Worm (Caenorhabditis elegans) whole organism, early embryonic: ENCODE measurements around the gene Y102A5C.36.

Experiments
- B0310.2 ChIP-seq: sonication (generic microtip); optimal IDR thresholded peaks from 2 replicates; lab custom pipeline; 2016; ENCODE audit warnings: mild to moderate bottlenecking, missing genetic modification characterization, missing compliant biosample characterization
- F13C5.2 ChIP-seq: sonication (generic microtip); optimal IDR thresholded peaks from 2 replicates; lab custom pipeline; 2017; ENCODE audit warnings: mild to moderate bottlenecking, missing genetic modification characterization, inconsistent platforms, missing compliant biosample characterization
- aly-1 ChIP-seq: sonication (generic microtip); optimal IDR thresholded peaks from 2 replicates; lab custom pipeline; 2016; ENCODE audit warnings: missing genetic modification characterization, missing compliant biosample characterization
- ama-1 ChIP-seq: fragments of 150-350 bp; optimal IDR thresholded peaks from 2 replicates; lab custom pipeline; 2014
- ceh-13 ChIP-seq: fragments of 200-800 bp; sonication (Bioruptor generic); optimal IDR thresholded peaks from 2 replicates; lab custom pipeline; 2018; ENCODE audit warnings: mild to moderate bottlenecking, missing genetic modification characterization, missing compliant biosample characterization
- ceh-36 ChIP-seq: sonication (generic microtip); optimal IDR thresholded peaks from 2 replicates; lab custom pipeline; 2016; ENCODE audit warnings: missing genetic modification characterization, inconsistent platforms, missing compliant biosample characterization
- ets-7 ChIP-seq: sonication (generic microtip); optimal IDR thresholded peaks from 2 replicates; lab custom pipeline; 2016; ENCODE audit warnings: missing genotype, missing genetic modification characterization, missing compliant biosample characterization
- flt-1 ChIP-seq: fragments of 200-800 bp; sonication (Bioruptor generic); IDR thresholded peaks from 2 replicates; pipeline ENCODE4 v1.3.6; 2022; ENCODE audit warnings: missing genetic modification characterization, missing compliant biosample characterization
- hmbx-1 ChIP-seq: sonication (generic microtip); optimal IDR thresholded peaks from 2 replicates; lab custom pipeline; 2016; ENCODE audit warnings: mild to moderate bottlenecking, missing genetic modification characterization, missing compliant biosample characterization
- hmg-4 ChIP-seq: fragments of 200-800 bp; sonication (Bioruptor generic); optimal IDR thresholded peaks from 2 replicates; lab custom pipeline; 2018; ENCODE audit warnings: mild to moderate bottlenecking, missing genetic modification characterization, missing compliant biosample characterization
- hnd-1 ChIP-seq: sonication (generic microtip); optimal IDR thresholded peaks from 2 replicates; lab custom pipeline; 2016; ENCODE audit warnings: missing genetic modification characterization, missing compliant biosample characterization
- pes-1 ChIP-seq: fragments of 200-800 bp; sonication (Bioruptor generic); IDR thresholded peaks from 2 replicates; pipeline ENCODE4 v1.3.6; 2022; ENCODE audit warnings: missing genetic modification reagents, missing genetic modification characterization, missing compliant biosample characterization
- scrt-1 ChIP-seq: fragments of 200-800 bp; sonication (Bioruptor generic); IDR thresholded peaks from 2 replicates; pipeline ENCODE4 v1.3.6; 2022; ENCODE audit warnings: missing genetic modification characterization, missing compliant biosample characterization
- sea-1 ChIP-seq: fragments of 200-800 bp; sonication (Bioruptor generic); conservative IDR thresholded peaks from 2 replicates; pipeline ENCODE4 v1.3.6; 2022; ENCODE audit warnings: missing genetic modification characterization, missing compliant biosample characterization
- tbx-11 ChIP-seq: fragments of 200-800 bp; sonication (Bioruptor generic); IDR thresholded peaks from 2 replicates; pipeline ENCODE4 v1.3.6; 2022; ENCODE audit warnings: missing genetic modification characterization, missing compliant biosample characterization
- tbx-37 ChIP-seq: fragments of 200-800 bp; sonication (Bioruptor generic); conservative IDR thresholded peaks from 2 replicates; pipeline ENCODE4 v1.3.6; 2022; ENCODE audit warnings: missing genetic modification reagents, missing genetic modification characterization, missing compliant biosample characterization
- tra-4 ChIP-seq: sonication (generic microtip); optimal IDR thresholded peaks from 2 replicates; lab custom pipeline; 2017; ENCODE audit warnings: missing genetic modification characterization, missing compliant biosample characterization

The Y102A5C.36 gene

ce11 chrV:16899355-16899754 lies 27.9 kb downstream of the Y102A5C.36 start, which contains the start of gene fbxa-45:
Gene fbxa-45, minus strand, starts transcription at chrV:16899455.
- TF ChIP-seq tbx-37 (GFP tag; lab: Robert Waterston, UW) = no peak
- TF ChIP-seq sea-1 (GFP tag; lab: Robert Waterston, UW) = no peak

ce11 chrV:16893440-16893839 lies 33.8 kb downstream of the Y102A5C.36 start, which contains the start of gene F09C6.15:
Gene F09C6.15, plus strand, starts transcription at chrV:16893740.
- no peak for TF ChIP-seq ama-1 (lab: Kevin White, UChicago)
- TF ChIP-seq sea-1 (GFP tag; lab: Robert Waterston, UW) = no peak
- TF ChIP-seq hmbx-1 (tag; lab: Kevin White, UChicago) = no peak
- no peak for TF ChIP-seq aly-1 (tag; lab: Kevin White, UChicago)
- TF ChIP-seq tbx-37 (GFP tag; lab: Robert Waterston, UW) = no peak
- no peak for TF ChIP-seq B0310.2
- no peak for TF ChIP-seq ets-7 (tag; lab: Kevin White, UChicago)

ce11 chrV:16888788-16889325 lies 38.4 kb downstream of the Y102A5C.36 start, which contains the start of the genes ifas-2 and fbxa-44:
Gene ifas-2, minus strand, starts transcription at chrV:16888888.
Gene fbxa-44, plus strand, starts transcription at chrV:16889275.
- TF ChIP-seq ceh-13 (GFP tag; lab: Kevin White, UChicago) (no peak), ama-1 (lab: Kevin White, UChicago) (no peak), F13C5.2 (tag; lab: Kevin White, UChicago) (no peak), hmbx-1 (tag; lab: Kevin White, UChicago) (no peak), tra-4 (tag; lab: Kevin White, UChicago) (no peak)

ce11 chrV:16884744-16885143 lies 42.5 kb downstream of the Y102A5C.36 start, which contains the start of gene F09C6.13:
Gene F09C6.13, plus strand, starts transcription at chrV:16885044.
- TF ChIP-seq pes-1 (GFP tag; lab: Robert Waterston, UW) (no peak), hnd-1 (tag; lab: Kevin White, UChicago) (no peak), ceh-36 (tag; lab: Kevin White, UChicago) (no peak), flt-1 (GFP tag; lab: Robert Waterston, UW) (no peak), ets-7 (tag; lab: Kevin White, UChicago) (no peak)

- TF ChIP-seq hnd-1 (tag; lab: Kevin White, UChicago) (no peak), tra-4 (tag; lab: Kevin White, UChicago) (no peak), B0310.2 (no peak), ceh-36 (tag; lab: Kevin White, UChicago) (no peak), tbx-37 (GFP tag; lab: Robert Waterston, UW) (no peak), sea-1 (GFP tag; lab: Robert Waterston, UW) (no peak), hmg-4 (no peak), tbx-11 (no peak), pes-1 (GFP tag; lab: Robert Waterston, UW) (no peak), ets-7 (tag; lab: Kevin White, UChicago) (no peak), F13C5.2 (tag; lab: Kevin White, UChicago) (no peak), hmbx-1 (tag; lab: Kevin White, UChicago) (no peak)
These were observed 44.9 kb downstream of the Y102A5C.36 start, which contains the start of the genes F09C6.11 and F09C6.12 for ce11 chrV:16882260-16882918. Gene F09C6.11, minus strand, starts transcription at chrV:16882310. Gene F09C6.12, plus strand, starts transcription at chrV:16882868.

ce11 chrV:16880679-16881078 lies 46.6 kb downstream of the Y102A5C.36 start, which contains the start of gene F09C6.14:
Gene F09C6.14, plus strand, starts transcription at chrV:16880979.
- no peak for TF ChIP-seq ets-7 (tag; lab: Kevin White, UChicago)
- TF ChIP-seq scrt-1 (GFP tag; lab: Robert Waterston, UW) = no peak
- TF ChIP-seq tbx-37 (GFP tag; lab: Robert Waterston, UW) = no peak
- no peak for TF ChIP-seq sea-1 (GFP tag; lab: Robert Waterston, UW)
- no peak for TF ChIP-seq B0310.2
- no peak for TF ChIP-seq tra-4 (tag; lab: Kevin White, UChicago)
- no peak for TF ChIP-seq flt-1 (GFP tag; lab: Robert Waterston, UW)
- TF ChIP-seq hnd-1 (tag; lab: Kevin White, UChicago) = no peak
- no peak for TF ChIP-seq pes-1 (GFP tag; lab: Robert Waterston, UW)
- no peak for TF ChIP-seq hmg-4
- TF ChIP-seq ama-1 (lab: Kevin White, UChicago) = no peak
- TF ChIP-seq aly-1 (tag; lab: Kevin White, UChicago) = no peak
- no peak for TF ChIP-seq ceh-36 (tag; lab: Kevin White, UChicago)
- TF ChIP-seq ceh-13 (GFP tag; lab: Kevin White, UChicago) = no peak
- TF ChIP-seq F13C5.2 (tag; lab: Kevin White, UChicago) = no peak
- TF ChIP-seq hmbx-1 (tag; lab: Kevin White, UChicago) = no peak
- TF ChIP-seq tbx-11 = no peak

ce11 chrV:16880054-16880453 lies 47.2 kb downstream of the Y102A5C.36 start, which contains the start of gene F09C6.3:
Gene F09C6.3, minus strand, starts transcription at chrV:16880154.
- TF ChIP-seq tra-4 (tag; lab: Kevin White, UChicago) (no peak), B0310.2 (no peak), tbx-11 (no peak), tbx-37 (GFP tag; lab: Robert Waterston, UW) (no peak), ets-7 (tag; lab: Kevin White, UChicago) (no peak), hnd-1 (tag; lab: Kevin White, UChicago) (no peak), flt-1 (GFP tag; lab: Robert Waterston, UW) (no peak), pes-1 (GFP tag; lab: Robert Waterston, UW) (no peak), sea-1 (GFP tag; lab: Robert Waterston, UW) (no peak), scrt-1 (GFP tag; lab: Robert Waterston, UW) (no peak), F13C5.2 (tag; lab: Kevin White, UChicago) (no peak), ceh-13 (GFP tag; lab: Kevin White, UChicago) (no peak), aly-1 (tag; lab: Kevin White, UChicago) (no peak), ama-1 (lab: Kevin White, UChicago) (no peak), hmg-4 (no peak), hmbx-1 (tag; lab: Kevin White, UChicago) (no peak), ceh-36 (tag; lab: Kevin White, UChicago) (no peak)
